Comparison of ENCODE assay signal across 1 fruit fly cellular context in the genomic region with DNA sequence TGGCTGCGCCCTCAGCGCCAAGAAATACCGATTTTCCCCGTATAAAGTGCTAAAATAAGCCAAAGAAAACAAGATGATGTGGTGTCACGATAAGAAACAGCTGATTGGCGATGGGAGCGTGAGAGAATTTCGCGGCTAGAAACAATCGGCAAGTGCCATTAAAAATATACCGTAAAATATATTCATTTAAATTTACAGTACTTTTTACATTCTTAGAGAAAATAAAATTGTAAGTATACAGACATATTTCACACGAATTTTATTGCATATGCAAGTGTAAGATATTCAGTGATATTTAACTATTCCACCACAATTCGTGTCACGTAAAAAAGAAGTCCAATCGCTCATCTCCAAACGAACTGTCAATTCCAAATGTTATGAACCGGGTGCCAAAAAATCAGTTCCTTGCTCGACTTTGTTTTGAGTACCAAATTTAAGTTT.
A peak's percentile ranks its signal among the peaks of the same experiment; 100 is the strongest.
TF ChIP-seq lines count a peak whose summit lies in the region.

A gene (minus strand): TSS at position 54 of the 441 bp plus-strand sequence.
A gene (plus strand): TSS at position 356 of the 441 bp plus-strand sequence.
A gene (plus strand): TSS at position 356 of the 441 bp plus-strand sequence.

TF ChIP-seq in whole organism, embryonic, 481 proteins besides CTCF, POLR2A, EP300 and RAD21 (continued from another document and continues in another):
- TF ChIP-seq wdn (GFP tag; IDR thresholded peaks at IDR 0.05; lab: Robert Waterston, UW) (0 out of 2 replicates have a peak, but pooled peaks have one; percentile 61), sima (GFP tag; optimal IDR thresholded peaks at IDR 0.05; lab: Kevin White, UChicago) (no peak), CG6272 (GFP tag; IDR thresholded peaks at IDR 0.05; lab: Robert Waterston, UW) (peak; percentile 83), CG1529 (GFP tag; optimal IDR thresholded peaks at IDR 0.05; lab: Kevin White, UChicago) (peak; percentile 32), stwl (tag; optimal IDR thresholded peaks at IDR 0.05; lab: Kevin White, UChicago) (no peak), CG9876 (GFP tag; optimal IDR thresholded peaks at IDR 0.05; lab: Kevin White, UChicago) (peak; percentile 50), ato (GFP tag; IDR thresholded peaks at IDR 0.05; lab: Robert Waterston, UW; ENCODE audit: partially characterized antibody) (peak; percentile 74; the same call in 1 of the 2 replicates), luna (GFP tag; optimal IDR thresholded peaks at IDR 0.05; lab: Kevin White, UChicago) (peak; percentile 48), grau (tag; optimal IDR thresholded peaks at IDR 0.05; lab: Kevin White, UChicago) (peak; percentile 84), CG4617 (GFP tag; optimal IDR thresholded peaks at IDR 0.05; lab: Kevin White, UChicago; ENCODE audit: borderline replicate concordance) (peak; percentile 68), disco-r (GFP tag; optimal IDR thresholded peaks at IDR 0.05; lab: Kevin White, UChicago) (peak; percentile 53), maf-S (GFP tag; optimal IDR thresholded peaks at IDR 0.05; lab: Kevin White, UChicago) (peak; percentile 72), Stat92E (GFP tag; optimal IDR thresholded peaks at IDR 0.05; lab: Kevin White, UChicago) (peak in 1 of 3 experiments; percentile 75), chif (GFP tag; optimal IDR thresholded peaks at IDR 0.05; lab: Kevin White, UChicago) (peak; percentile 53 to 74), CG18476 (GFP tag; optimal IDR thresholded peaks at IDR 0.05; lab: Kevin White, UChicago) (peak; percentile 54), CG34376 (GFP tag; optimal IDR thresholded peaks at IDR 0.05; lab: Kevin White, UChicago) (peak; percentile 79), jigr1 (GFP tag; IDR thresholded peaks at IDR 0.05; lab: Robert Waterston, UW) (peak; percentile 75; the same call in 2 of the 3 replicates), D19B (GFP tag; optimal IDR thresholded peaks at IDR 0.05; lab: Kevin White, UChicago) (peak; percentile 24), lbe (GFP tag; optimal IDR thresholded peaks at IDR 0.05; lab: Kevin White, UChicago) (peak; percentile 79), chm (GFP tag; IDR thresholded peaks at IDR 0.05; lab: Robert Waterston, UW) (no peak), CG11696 (GFP tag; IDR thresholded peaks at IDR 0.05; lab: Robert Waterston, UW) (no peak), unpg (GFP tag; optimal IDR thresholded peaks at IDR 0.05; lab: Kevin White, UChicago) (peak; percentile 74), tx (GFP tag; optimal IDR thresholded peaks at IDR 0.05; lab: Kevin White, UChicago) (peak; percentile 53), mirr (GFP tag; optimal IDR thresholded peaks at IDR 0.05; lab: Kevin White, UChicago) (peak; percentile 66), zfh2 (GFP tag; optimal IDR thresholded peaks at IDR 0.05; lab: Kevin White, UChicago) (peak; percentile 72), CG15269 (tag; optimal IDR thresholded peaks at IDR 0.05; lab: Kevin White, UChicago) (no peak), tap (tag; optimal IDR thresholded peaks at IDR 0.05; lab: Kevin White, UChicago) (peak; percentile 68), insv (GFP tag; optimal IDR thresholded peaks at IDR 0.05; lab: Kevin White, UChicago) (peak in 1 of 2 experiments; percentile 59), dmrt99B (tag; optimal IDR thresholded peaks at IDR 0.05; lab: Kevin White, UChicago) (peak; percentile 73), CG12219 (GFP tag; optimal IDR thresholded peaks at IDR 0.05; lab: Kevin White, UChicago) (peak; percentile 35), GATAe (GFP tag; conservative IDR thresholded peaks at IDR 0.05; lab: Robert Waterston, UW) (peak; percentile 78), Doc3 (GFP tag; IDR thresholded peaks at IDR 0.05; lab: Robert Waterston, UW; ENCODE audit: partially characterized antibody) (peak; percentile 100), CG30403 (GFP tag; optimal IDR thresholded peaks at IDR 0.05; lab: Kevin White, UChicago) (peak; percentile 90), CG17912 (GFP tag; optimal IDR thresholded peaks at IDR 0.05; lab: Kevin White, UChicago) (no peak), btn (GFP tag; optimal IDR thresholded peaks at IDR 0.05; lab: Kevin White, UChicago) (no peak), CG12104 (GFP tag; optimal IDR thresholded peaks at IDR 0.05; lab: Kevin White, UChicago) (peak; percentile 64), E2f2 (GFP tag; IDR thresholded peaks at IDR 0.05; lab: Robert Waterston, UW) (peak; percentile 47; the same call in 1 of the 2 replicates), sug (tag; optimal IDR thresholded peaks at IDR 0.05; lab: Kevin White, UChicago) (peak; percentile 88), dmrt11E (tag; optimal IDR thresholded peaks at IDR 0.05; lab: Kevin White, UChicago) (peak; percentile 77), CG34224 (GFP tag; IDR thresholded peaks at IDR 0.05; lab: Robert Waterston, UW; ENCODE audit: partially characterized antibody) (peak; percentile 99), Dad (GFP tag; optimal IDR thresholded peaks at IDR 0.05; lab: Kevin White, UChicago) (peak; percentile 41), dimm (GFP tag; IDR thresholded peaks at IDR 0.05; lab: Robert Waterston, UW) (no peak), CG9932 (GFP tag; IDR thresholded peaks at IDR 0.05; lab: Robert Waterston, UW) (peak; percentile 95), Elba2 (GFP tag; optimal IDR thresholded peaks at IDR 0.05; lab: Kevin White, UChicago) (no peak), gcm2 (GFP tag; optimal IDR thresholded peaks at IDR 0.05; lab: Kevin White, UChicago) (no peak), chinmo (GFP tag; IDR thresholded peaks at IDR 0.05; lab: Robert Waterston, UW; ENCODE audit: partially characterized antibody) (peak; percentile 85; the same call in 2 of the 4 replicates), dysf (GFP tag; IDR thresholded peaks at IDR 0.05; lab: Robert Waterston, UW) (peak; percentile 86), Meics (GFP tag; optimal IDR thresholded peaks at IDR 0.05; lab: Kevin White, UChicago) (peak; percentile 77), Xrp1 (GFP tag; IDR thresholded peaks at IDR 0.05; lab: Robert Waterston, UW) (peak; percentile 82), hkb (optimal IDR thresholded peaks at IDR 0.05; lab: Kevin White, UChicago) (peak; percentile 86), hkb (GFP tag; IDR thresholded peaks at IDR 0.05; lab: Robert Waterston, UW) (peak; percentile 72), Bteb2 (GFP tag; optimal IDR thresholded peaks at IDR 0.05; lab: Kevin White, UChicago) (peak; percentile 53), CG10543 (GFP tag; optimal IDR thresholded peaks at IDR 0.05; lab: Kevin White, UChicago) (peak; percentile 78), gce (GFP tag; IDR thresholded peaks at IDR 0.05; lab: Robert Waterston, UW) (no peak), CG18262 (tag; optimal IDR thresholded peaks at IDR 0.05; lab: Kevin White, UChicago) (peak; percentile 80), z (GFP tag; IDR thresholded peaks at IDR 0.05; lab: Robert Waterston, UW) (no peak), CG31365 (tag; optimal IDR thresholded peaks at IDR 0.05; lab: Kevin White, UChicago) (peak; percentile 19), Scr (GFP tag; IDR thresholded peaks at IDR 0.05; lab: Robert Waterston, UW; ENCODE audit: partially characterized antibody) (peak; percentile 99), usp (GFP tag; optimal IDR thresholded peaks at IDR 0.05; lab: Kevin White, UChicago) (no peak), Oli (tag; optimal IDR thresholded peaks at IDR 0.05; lab: Kevin White, UChicago) (peak; percentile 64), ttk (GFP tag; IDR thresholded peaks at IDR 0.05; lab: Robert Waterston, UW) (peak; percentile 52; the same call in 1 of the 2 replicates), zfh1 (GFP tag; IDR thresholded peaks at IDR 0.05; lab: Robert Waterston, UW) (peak; percentile 68), repo (GFP tag; optimal IDR thresholded peaks at IDR 0.05; lab: Kevin White, UChicago) (peak; percentile 34), slp2 (GFP tag; optimal IDR thresholded peaks at IDR 0.05; lab: Kevin White, UChicago) (peak; percentile 43), Hsf (GFP tag; optimal IDR thresholded peaks at IDR 0.05; lab: Kevin White, UChicago) (peak; percentile 88), CG6813 (GFP tag; optimal IDR thresholded peaks at IDR 0.05; lab: Kevin White, UChicago) (no peak), CG3065 (GFP tag; optimal IDR thresholded peaks at IDR 0.05; lab: Kevin White, UChicago) (peak; percentile 48), CG14710 (tag; optimal IDR thresholded peaks at IDR 0.05; lab: Kevin White, UChicago) (peak; percentile 89), CG12155 (GFP tag; optimal IDR thresholded peaks at IDR 0.05; lab: Kevin White, UChicago) (peak; percentile 77), CG3163 (GFP tag; optimal IDR thresholded peaks at IDR 0.05; lab: Kevin White, UChicago) (peak; percentile 9), prd (optimal IDR thresholded peaks at IDR 0.05; lab: Kevin White, UChicago) (no peak), prd (GFP tag; IDR thresholded peaks at IDR 0.05; lab: Robert Waterston, UW) (peak; percentile 79), lab (GFP tag; optimal IDR thresholded peaks at IDR 0.05; lab: Kevin White, UChicago) (no peak), CG32772 (GFP tag; IDR thresholded peaks at IDR 0.05; lab: Robert Waterston, UW) (peak; percentile 64), CG12391 (tag; optimal IDR thresholded peaks at IDR 0.05; lab: Kevin White, UChicago) (peak; percentile 87), CG10321 (GFP tag; IDR thresholded peaks at IDR 0.05; lab: Robert Waterston, UW) (no peak), CG4820 (GFP tag; optimal IDR thresholded peaks at IDR 0.05; lab: Kevin White, UChicago) (peak; percentile 57), Adf1 (GFP tag; IDR thresholded peaks at IDR 0.05; lab: Robert Waterston, UW) (peak; percentile 73), MBD-R2 (GFP tag; IDR thresholded peaks at IDR 0.05; lab: Robert Waterston, UW) (peak; percentile 95), CG10209 (GFP tag; optimal IDR thresholded peaks at IDR 0.05; lab: Kevin White, UChicago) (peak; percentile 70), CG16779 (GFP tag; IDR thresholded peaks at IDR 0.05; lab: Robert Waterston, UW) (no peak), scrt (GFP tag; optimal IDR thresholded peaks at IDR 0.05; lab: Kevin White, UChicago) (no peak), CG10979 (tag; optimal IDR thresholded peaks at IDR 0.05; lab: Kevin White, UChicago) (peak; percentile 75), trh (GFP tag; optimal IDR thresholded peaks at IDR 0.05; lab: Kevin White, UChicago) (peak; percentile 19), CG3995 (GFP tag; optimal IDR thresholded peaks at IDR 0.05; lab: Kevin White, UChicago) (peak; percentile 56), row (GFP tag; IDR thresholded peaks at IDR 0.05; lab: Robert Waterston, UW) (peak; percentile 99), Fer3 (tag; optimal IDR thresholded peaks at IDR 0.05; lab: Kevin White, UChicago) (peak; percentile 70), sr (GFP tag; IDR thresholded peaks at IDR 0.05; lab: Robert Waterston, UW) (no peak), ssp (GFP tag; IDR thresholded peaks at IDR 0.05; lab: Robert Waterston, UW) (peak; percentile 70), odd (GFP tag; optimal IDR thresholded peaks at IDR 0.05; lab: Kevin White, UChicago) (peak; percentile 47), az2 (GFP tag; optimal IDR thresholded peaks at IDR 0.05; lab: Kevin White, UChicago) (peak; percentile 79), Mrtf (GFP tag; IDR thresholded peaks at IDR 0.05; lab: Robert Waterston, UW) (peak; percentile 66; the same call in 2 of the 3 replicates), gsb (GFP tag; IDR thresholded peaks at IDR 0.05; lab: Robert Waterston, UW) (no peak), CG10267 (tag; optimal IDR thresholded peaks at IDR 0.05; lab: Kevin White, UChicago) (peak; percentile 77), CG11723 (GFP tag; optimal IDR thresholded peaks at IDR 0.05; lab: Kevin White, UChicago) (peak; percentile 49), crp (GFP tag; optimal IDR thresholded peaks at IDR 0.05; lab: Kevin White, UChicago) (peak; percentile 94 to 98), gem (tag; optimal IDR thresholded peaks at IDR 0.05; lab: Kevin White, UChicago) (peak; percentile 87), eve (GFP tag; optimal IDR thresholded peaks at IDR 0.05; lab: Kevin White, UChicago) (no peak), CG9609 (GFP tag; optimal IDR thresholded peaks at IDR 0.05; lab: Kevin White, UChicago) (peak; percentile 68), NC2α (GFP tag; optimal IDR thresholded peaks at IDR 0.05; lab: Kevin White, UChicago) (no peak), oc (tag; optimal IDR thresholded peaks at IDR 0.05; lab: Kevin White, UChicago) (peak; percentile 17), ind (GFP tag; optimal IDR thresholded peaks at IDR 0.05; lab: Kevin White, UChicago) (peak; percentile 83), sd (tag; optimal IDR thresholded peaks at IDR 0.05; lab: Kevin White, UChicago) (no peak), CG2202 (tag; optimal IDR thresholded peaks at IDR 0.05; lab: Kevin White, UChicago) (peak; percentile 32), CG18764 (GFP tag; optimal IDR thresholded peaks at IDR 0.05; lab: Kevin White, UChicago) (peak; percentile 55), Usf (GFP tag; optimal IDR thresholded peaks at IDR 0.05; lab: Kevin White, UChicago) (peak; percentile 59), pfk (GFP tag; optimal IDR thresholded peaks at IDR 0.05; lab: Kevin White, UChicago) (no peak), zen2 (GFP tag; IDR thresholded peaks at IDR 0.05; lab: Robert Waterston, UW; ENCODE audit: partially characterized antibody) (peak; percentile 95), Ssrp (tag; optimal IDR thresholded peaks at IDR 0.05; lab: Kevin White, UChicago) (peak; percentile 55), pb (GFP tag; optimal IDR thresholded peaks at IDR 0.05; lab: Kevin White, UChicago) (peak; percentile 47), Mad (GFP tag; optimal IDR thresholded peaks at IDR 0.05; lab: Kevin White, UChicago) (peak; percentile 76), CG12744 (GFP tag; optimal IDR thresholded peaks at IDR 0.05; lab: Kevin White, UChicago) (peak; percentile 65), NK7.1 (GFP tag; optimal IDR thresholded peaks at IDR 0.05; lab: Kevin White, UChicago) (peak; percentile 25), crc (GFP tag; optimal IDR thresholded peaks at IDR 0.05; lab: Kevin White, UChicago) (peak; percentile 19), peb (GFP tag; IDR thresholded peaks at IDR 0.05; lab: Robert Waterston, UW) (peak; percentile 50), CG30020 (tag; optimal IDR thresholded peaks at IDR 0.05; lab: Kevin White, UChicago) (peak; percentile 74), Rfx (GFP tag; IDR thresholded peaks at IDR 0.05; lab: Robert Waterston, UW) (peak; percentile 87), CG31441 (GFP tag; IDR thresholded peaks at IDR 0.05; lab: Robert Waterston, UW) (peak; percentile 78), esg (GFP tag; conservative IDR thresholded peaks at IDR 0.05; lab: Robert Waterston, UW) (peak; percentile 63), zen (tag; optimal IDR thresholded peaks at IDR 0.05; lab: Kevin White, UChicago) (peak; percentile 83), ro (GFP tag; IDR thresholded peaks at IDR 0.05; lab: Robert Waterston, UW) (no peak), nom (GFP tag; optimal IDR thresholded peaks at IDR 0.05; lab: Kevin White, UChicago) (no peak), knrl (GFP tag; IDR thresholded peaks at IDR 0.05; lab: Robert Waterston, UW; ENCODE audit: partially characterized antibody) (peak; percentile 99), Oaz (GFP tag; IDR thresholded peaks at IDR 0.05; lab: Robert Waterston, UW) (peak; percentile 67; the same call in 1 of the 2 replicates)
